Worm (Caenorhabditis elegans): ENCODE results near the gene F44E2.9.

The F44E2.9 gene

DNA sequence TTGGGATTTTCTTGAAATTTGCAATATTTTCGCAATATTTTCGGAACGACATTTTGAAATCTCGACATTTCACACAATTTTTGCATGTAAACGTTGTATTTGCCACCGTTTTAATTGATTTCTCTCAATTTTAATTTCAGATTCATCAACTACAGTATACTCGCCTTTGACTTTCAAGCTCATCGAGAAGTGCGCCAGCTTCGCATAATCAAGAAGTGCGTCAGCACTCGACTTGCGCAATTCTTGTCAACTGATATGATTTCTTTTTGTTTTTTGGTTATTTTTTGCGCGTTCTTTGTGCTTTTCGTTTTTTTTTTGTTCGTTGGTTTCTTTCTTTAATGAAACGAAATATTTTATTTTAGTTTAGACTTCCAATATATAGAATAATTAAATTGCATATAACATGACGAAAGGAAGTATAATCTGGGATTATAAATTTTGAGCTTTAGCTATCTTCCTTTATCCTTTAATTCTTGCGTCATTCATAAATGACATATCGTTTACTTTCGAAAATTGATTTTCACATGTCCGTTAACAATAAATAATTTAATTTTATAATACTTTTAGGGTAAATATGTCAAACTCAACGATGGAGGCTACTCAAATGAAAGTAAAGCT is 37.0 kb upstream of the F44E2.9 start, which contains the start of gene famh-136:
Gene famh-136 (plus strand): TSS at position 568 of the 618 bp plus-strand sequence.
- TF ChIP-seq cnd-1 (tag; optimal IDR thresholded peaks at IDR 0.05) (peak; percentile 11), nhr-237 (tag; optimal IDR thresholded peaks at IDR 0.05) (peak; percentile 44), mls-2 (tag; optimal IDR thresholded peaks at IDR 0.05) (peak; percentile 30), snpc-4 (tag; optimal IDR thresholded peaks at IDR 0.05) (no peak), ceh-43 (GFP tag; optimal IDR thresholded peaks at IDR 0.05) (peak; percentile 33), mep-1 (tag; optimal IDR thresholded peaks at IDR 0.05) (peak; percentile 89), lin-13 (tag; optimal IDR thresholded peaks at IDR 0.05) (peak; percentile 81), nhr-12 (tag; optimal IDR thresholded peaks at IDR 0.05) (no peak), sem-2 (GFP tag; optimal IDR thresholded peaks at IDR 0.05) (no peak), elt-3 (tag; optimal IDR thresholded peaks at IDR 0.05) (no peak), ces-1 (GFP tag; optimal IDR thresholded peaks at IDR 0.05) (peak; percentile 58), lsy-2 (tag; optimal IDR thresholded peaks at IDR 0.05) (peak; percentile 80), M03D4.4 (tag; optimal IDR thresholded peaks at IDR 0.05) (peak; percentile 61), sptf-1 (tag; optimal IDR thresholded peaks at IDR 0.05) (peak; percentile 78), nhr-28 (tag; optimal IDR thresholded peaks at IDR 0.05) (no peak)

DNA sequence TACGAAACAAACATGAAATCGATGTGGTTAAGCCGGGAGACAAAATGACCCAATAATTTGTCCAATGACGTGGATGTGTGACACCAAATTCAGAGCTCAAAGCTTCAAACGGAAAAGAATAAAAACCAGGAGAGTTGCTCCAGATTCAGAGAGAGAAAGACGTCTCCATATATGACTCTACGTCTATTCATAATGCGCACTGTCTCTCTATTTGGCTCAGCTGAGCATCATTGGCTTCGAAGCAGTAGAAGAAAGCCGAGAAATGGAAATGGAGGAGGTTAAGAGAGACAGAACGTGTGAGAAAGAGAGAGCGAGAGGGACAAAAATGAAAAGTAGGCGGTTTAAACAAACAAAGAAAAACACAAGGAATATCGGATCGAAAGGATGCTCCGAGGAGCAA is 36.0 kb upstream of the F44E2.9 start:
- TF ChIP-seq pha-4 (tag; optimal IDR thresholded peaks at IDR 0.05): no peak
- no peak for TF ChIP-seq lin-13 (tag; optimal IDR thresholded peaks at IDR 0.05)
- no peak for TF ChIP-seq nhr-76 (tag; optimal IDR thresholded peaks at IDR 0.05)
- TF ChIP-seq sptf-1 (tag; optimal IDR thresholded peaks at IDR 0.05): peak; percentile 10
- no peak for TF ChIP-seq snpc-4 (tag; optimal IDR thresholded peaks at IDR 0.05)
- peak; percentile 45 for TF ChIP-seq ces-1 (GFP tag; optimal IDR thresholded peaks at IDR 0.05)
- TF ChIP-seq elt-1 (tag; optimal IDR thresholded peaks at IDR 0.05; ENCODE audit: borderline replicate concordance, insufficient read depth): no peak
- no peak for TF ChIP-seq M03D4.4 (tag; optimal IDR thresholded peaks at IDR 0.05)

DNA sequence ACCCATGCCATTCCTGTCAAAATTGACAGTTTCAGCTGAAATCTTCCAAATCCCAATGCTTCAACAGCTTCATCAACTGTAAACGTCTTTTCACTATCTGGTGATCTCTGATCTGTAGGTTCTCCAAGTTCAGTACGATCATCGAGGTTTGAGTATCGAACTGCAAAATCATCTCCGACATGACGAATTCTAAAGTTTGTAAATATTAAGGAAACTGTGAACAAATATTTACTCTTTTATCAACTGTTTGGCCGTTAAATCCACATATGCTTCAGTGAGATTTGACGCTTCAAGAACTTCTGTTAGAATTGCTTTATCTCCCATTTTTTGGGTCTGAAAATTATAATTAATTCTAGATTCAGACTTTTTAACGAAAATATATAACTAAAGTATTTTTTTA is 34.8 kb upstream of the F44E2.9 start, which contains the start of gene svop-1:
Gene svop-1 (minus strand): TSS at position 339 of the 400 bp plus-strand sequence.
- TF ChIP-seq nhr-12 (tag; optimal IDR thresholded peaks at IDR 0.05): no peak
- TF ChIP-seq nhr-2 (tag; optimal IDR thresholded peaks at IDR 0.05): no peak
- no peak for TF ChIP-seq lin-13 (tag; optimal IDR thresholded peaks at IDR 0.05)
- TF ChIP-seq unc-120 (tag; optimal IDR thresholded peaks at IDR 0.05; ENCODE audit: poor library complexity, severe bottlenecking): no peak
- TF ChIP-seq ztf-11 (tag; optimal IDR thresholded peaks at IDR 0.05): no peak
- TF ChIP-seq ces-1 (GFP tag; optimal IDR thresholded peaks at IDR 0.05): no peak
- no peak for TF ChIP-seq hlh-1 (tag; optimal IDR thresholded peaks at IDR 0.05)
- no peak for TF ChIP-seq cnd-1 (tag; optimal IDR thresholded peaks at IDR 0.05)
- TF ChIP-seq tbx-8 (GFP tag; optimal IDR thresholded peaks at IDR 0.05): no peak

ce11 chrIII:8882333-8882732 is 32.0 kb upstream of the F44E2.9 start:
- TF ChIP-seq zip-8 (tag; optimal IDR thresholded peaks at IDR 0.05) (no peak), blmp-1 (tag; optimal IDR thresholded peaks at IDR 0.05) (no peak), unc-62 (GFP tag; optimal IDR thresholded peaks at IDR 0.05) (no peak), nhr-237 (tag; optimal IDR thresholded peaks at IDR 0.05) (no peak), flh-1 (GFP tag; optimal IDR thresholded peaks at IDR 0.05) (no peak), ceh-39 (tag; optimal IDR thresholded peaks at IDR 0.05) (no peak), nhr-76 (tag; optimal IDR thresholded peaks at IDR 0.05) (no peak)

- no peak for TF ChIP-seq nhr-28 (tag; optimal IDR thresholded peaks at IDR 0.05)
- no peak for TF ChIP-seq blmp-1 (tag; optimal IDR thresholded peaks at IDR 0.05)
- TF ChIP-seq zip-8 (tag; optimal IDR thresholded peaks at IDR 0.05): no peak
- TF ChIP-seq nhr-12 (tag; optimal IDR thresholded peaks at IDR 0.05): no peak
- no peak for TF ChIP-seq unc-120 (tag; optimal IDR thresholded peaks at IDR 0.05; ENCODE audit: poor library complexity, severe bottlenecking)
- no peak for TF ChIP-seq mls-2 (tag; optimal IDR thresholded peaks at IDR 0.05)
- no peak for TF ChIP-seq sptf-1 (tag; optimal IDR thresholded peaks at IDR 0.05)
- TF ChIP-seq ceh-83 (GFP tag; optimal IDR thresholded peaks at IDR 0.05): no peak
Measured at ce11 chrIII:8878960-8879359, 28.6 kb upstream of the F44E2.9 start.

ce11 chrIII:8877002-8877401 is 26.7 kb upstream of the F44E2.9 start, which contains the start of gene K01F9.2:
Gene K01F9.2, minus strand, starts transcription at chrIII:8877128.
- no peak for TF ChIP-seq mls-2 (tag; optimal IDR thresholded peaks at IDR 0.05)
- TF ChIP-seq ces-1 (GFP tag; optimal IDR thresholded peaks at IDR 0.05): peak; percentile 91
- no peak for TF ChIP-seq pha-4 (tag; optimal IDR thresholded peaks at IDR 0.05)
- TF ChIP-seq nhr-76 (tag; optimal IDR thresholded peaks at IDR 0.05): no peak
- TF ChIP-seq lin-13 (tag; optimal IDR thresholded peaks at IDR 0.05): no peak
